Fruit fly (Drosophila melanogaster) whole organism, embryonic: Measurements from ENCODE around the gene H2.0.

Source experiments
- BEAF-32 ChIP-seq: fragments of 200-800 bp; sonication (Bioruptor generic); optimal IDR thresholded peaks from 3 replicates; lab custom pipeline; 2017; ENCODE audit warnings: missing biosample characterization, missing genetic modification characterization, mild to moderate bottlenecking, moderate library complexity, missing genetic modification reagents
- Bgb ChIP-seq: fragments of 200-800 bp; sonication (Bioruptor generic); IDR thresholded peaks from 2 replicates; pipeline ENCODE4 v1.3.6; 2022; ENCODE audit warnings: missing biosample characterization, missing genetic modification characterization; ENCODE audit not compliant: partially characterized antibody
- CG1024 ChIP-seq: fragments of 200-800 bp; sonication (Bioruptor generic); IDR thresholded peaks from 2 replicates; pipeline ENCODE4 v1.3.6; 2022; ENCODE audit warnings: missing biosample characterization, missing genetic modification characterization
- CG10274 ChIP-seq: fragments of 200-800 bp; sonication (Bioruptor generic); optimal IDR thresholded peaks from 3 replicates; lab custom pipeline; 2017; ENCODE audit warnings: missing biosample characterization, mild to moderate bottlenecking, missing genetic modification characterization
- CG10979 ChIP-seq: fragments of 200-800 bp; sonication (Bioruptor generic); optimal IDR thresholded peaks from 2 replicates; lab custom pipeline; 2018; ENCODE audit warnings: missing biosample characterization, mild to moderate bottlenecking, missing genetic modification characterization, moderate library complexity
- CG12155 ChIP-seq: fragments of 200-800 bp; sonication (Bioruptor generic); optimal IDR thresholded peaks from 3 replicates; lab custom pipeline; 2016; ENCODE audit warnings: missing biosample characterization, missing genetic modification characterization
- CG12299 ChIP-seq: fragments of 200-800 bp; sonication (Bioruptor generic); optimal IDR thresholded peaks from 2 replicates; lab custom pipeline; 2018; ENCODE audit warnings: missing biosample characterization, mild to moderate bottlenecking, missing genetic modification characterization
- CG14014 ChIP-seq: fragments of 200-800 bp; sonication (Bioruptor generic); IDR thresholded peaks from 2 replicates; pipeline ENCODE4 v1.3.6; 2022; ENCODE audit warnings: missing biosample characterization, missing genetic modification characterization
- CG15269 ChIP-seq: fragments of 200-800 bp; sonication (Bioruptor generic); optimal IDR thresholded peaks from 2 replicates; lab custom pipeline; 2018; ENCODE audit warnings: missing biosample characterization, mild to moderate bottlenecking, missing genetic modification characterization, moderate library complexity
- CG1602 ChIP-seq: fragments of 200-800 bp; sonication (Bioruptor generic); optimal IDR thresholded peaks from 3 replicates; lab custom pipeline; 2016; ENCODE audit warnings: missing biosample characterization, missing genetic modification characterization
- CG17912 ChIP-seq: fragments of 200-800 bp; sonication (Bioruptor generic); optimal IDR thresholded peaks from 2 replicates; lab custom pipeline; 2018; ENCODE audit warnings: missing biosample characterization, mild to moderate bottlenecking, missing genetic modification characterization
- CG18011 ChIP-seq: fragments of 200-800 bp; sonication (Bioruptor generic); optimal IDR thresholded peaks from 2 replicates; lab custom pipeline; 2017; ENCODE audit warnings: missing biosample characterization, missing genetic modification characterization, mild to moderate bottlenecking, moderate library complexity, missing genotype
- CG18262 ChIP-seq: fragments of 200-800 bp; optimal IDR thresholded peaks from 3 replicates; lab custom pipeline; 2019; ENCODE audit warnings: missing biosample characterization, mild to moderate bottlenecking, missing genetic modification characterization, moderate library complexity
- CG32532 ChIP-seq: fragments of 200-800 bp; sonication (Bioruptor generic); IDR thresholded peaks from 2 replicates; pipeline ENCODE4 v1.3.6; 2022; ENCODE audit warnings: missing biosample characterization, missing genetic modification characterization
- CG33557 ChIP-seq: fragments of 200-800 bp; sonication (Bioruptor generic); optimal IDR thresholded peaks from 2 replicates; lab custom pipeline; 2019; ENCODE audit warnings: missing biosample characterization, mild to moderate bottlenecking, missing genetic modification characterization, moderate library complexity
- CG8359 ChIP-seq: fragments of 200-800 bp; sonication (Bioruptor generic); optimal IDR thresholded peaks from 2 replicates; lab custom pipeline; 2017; ENCODE audit warnings: missing biosample characterization, mild to moderate bottlenecking, missing genetic modification characterization, borderline replicate concordance
- CG9437 ChIP-seq: fragments of 200-800 bp; sonication (Bioruptor generic); optimal IDR thresholded peaks from 2 replicates; lab custom pipeline; 2018; ENCODE audit warnings: missing biosample characterization, mild to moderate bottlenecking, missing genetic modification characterization
- CG9797 ChIP-seq: fragments of 200-800 bp; sonication (Bioruptor generic); optimal IDR thresholded peaks from 3 replicates; lab custom pipeline; 2018; ENCODE audit warnings: missing biosample characterization, mild to moderate bottlenecking, missing genetic modification characterization
- CkIIα-i1 ChIP-seq: fragments of 200-800 bp; sonication (Bioruptor generic); IDR thresholded peaks from 2 replicates; pipeline ENCODE4 v1.3.6; 2022; ENCODE audit warnings: missing biosample characterization, missing genetic modification characterization
- Deaf1 ChIP-seq: fragments of 200-800 bp; optimal IDR thresholded peaks from 3 replicates; lab custom pipeline; 2019; ENCODE audit warnings: missing biosample characterization, mild to moderate bottlenecking, missing genetic modification characterization, moderate library complexity
- Doc3 ChIP-seq: fragments of 200-800 bp; sonication (Bioruptor generic); IDR thresholded peaks from 3 replicates; pipeline ENCODE4 v1.3.6; 2022; ENCODE audit warnings: missing biosample characterization, missing genetic modification characterization; ENCODE audit not compliant: partially characterized antibody
- Gug ChIP-seq: fragments of 200-800 bp; sonication (Bioruptor generic); IDR thresholded peaks from 4 replicates; pipeline ENCODE4 v1.3.6; 2022; ENCODE audit warnings: missing biosample characterization, missing genetic modification characterization
- H2.0 ChIP-seq: fragments of 200-800 bp; sonication (Bioruptor generic); IDR thresholded peaks from 2 replicates; pipeline ENCODE4 v1.3.6; 2022; ENCODE audit warnings: missing biosample characterization, missing genetic modification characterization
- HmgZ ChIP-seq: fragments of 200-800 bp; sonication (Bioruptor generic); optimal IDR thresholded peaks from 2 replicates; lab custom pipeline; 2018; ENCODE audit warnings: missing biosample characterization, mild to moderate bottlenecking, missing genetic modification characterization
- Hr51 ChIP-seq, 2 experiments: fragments of 200-800 bp; sonication (Bioruptor generic); optimal IDR thresholded peaks; 2 replicates in 1 of 2; 3 replicates in 1 of 2; lab custom pipeline; 2016 to 2018; ENCODE audit warnings: missing biosample characterization in 2 of 2, missing genetic modification characterization in 2 of 2, mild to moderate bottlenecking in 1 of 2, moderate library complexity in 1 of 2
- NC2β ChIP-seq: fragments of 200-800 bp; sonication (Bioruptor generic); optimal IDR thresholded peaks from 2 replicates; lab custom pipeline; 2016; ENCODE audit warnings: missing biosample characterization, missing genetic modification characterization
- Nf-YB ChIP-seq: fragments of 200-800 bp; sonication (Bioruptor generic); optimal IDR thresholded peaks from 3 replicates; lab custom pipeline; 2019; ENCODE audit warnings: missing biosample characterization, mild to moderate bottlenecking, missing genetic modification characterization, moderate library complexity
- Optix ChIP-seq: fragments of 200-800 bp; sonication (Bioruptor generic); IDR thresholded peaks from 3 replicates; pipeline ENCODE4 v1.3.6; 2022; ENCODE audit warnings: missing biosample characterization, missing genetic modification characterization
- Ptx1 ChIP-seq: fragments of 200-800 bp; sonication (Bioruptor generic); IDR thresholded peaks from 2 replicates; pipeline ENCODE4 v1.3.6; 2022; ENCODE audit warnings: missing biosample characterization, missing genetic modification characterization
- Scr ChIP-seq: fragments of 200-800 bp; sonication (Bioruptor generic); IDR thresholded peaks from 2 replicates; pipeline ENCODE4 v1.3.6; 2022; ENCODE audit warnings: missing biosample characterization, missing genetic modification characterization; ENCODE audit not compliant: partially characterized antibody
- ash1 ChIP-seq: fragments of 200-800 bp; sonication (Bioruptor generic); optimal IDR thresholded peaks from 2 replicates; lab custom pipeline; 2018; ENCODE audit warnings: missing biosample characterization, mild to moderate bottlenecking, missing genetic modification characterization
- ato ChIP-seq: fragments of 200-800 bp; sonication (Bioruptor generic); IDR thresholded peaks from 2 replicates; pipeline ENCODE4 v1.3.6; 2022; ENCODE audit warnings: missing biosample characterization, missing genetic modification characterization; ENCODE audit not compliant: partially characterized antibody
- az2 ChIP-seq: fragments of 200-800 bp; sonication (Bioruptor generic); optimal IDR thresholded peaks from 3 replicates; lab custom pipeline; 2016; ENCODE audit warnings: missing biosample characterization, missing genetic modification characterization
- bab2 ChIP-seq: fragments of 200-800 bp; sonication (Bioruptor generic); optimal IDR thresholded peaks from 2 replicates; lab custom pipeline; 2016; ENCODE audit warnings: missing biosample characterization, missing genetic modification characterization
- cato ChIP-seq: fragments of 200-800 bp; sonication (Bioruptor generic); optimal IDR thresholded peaks from 2 replicates; lab custom pipeline; 2016; ENCODE audit warnings: missing biosample characterization, missing genetic modification characterization, borderline replicate concordance
- chinmo ChIP-seq: fragments of 200-800 bp; sonication (Bioruptor generic); IDR thresholded peaks from 4 replicates; pipeline ENCODE4 v1.3.6; 2022; ENCODE audit warnings: missing biosample characterization, missing genetic modification characterization; ENCODE audit not compliant: partially characterized antibody
- dysf ChIP-seq: fragments of 200-800 bp; sonication (Bioruptor generic); IDR thresholded peaks from 3 replicates; pipeline ENCODE4 v1.3.6; 2022; ENCODE audit warnings: missing biosample characterization, missing genetic modification characterization
- emc ChIP-seq: fragments of 200-800 bp; sonication (Bioruptor generic); optimal IDR thresholded peaks from 2 replicates; lab custom pipeline; 2016; ENCODE audit warnings: missing biosample characterization, missing genetic modification characterization
- h ChIP-seq: fragments of >200 bp; optimal IDR thresholded peaks from 2 replicates; lab custom pipeline; 2017
- jing ChIP-seq: fragments of 200-800 bp; sonication (Bioruptor generic); optimal IDR thresholded peaks from 2 replicates; lab custom pipeline; 2018; ENCODE audit warnings: missing biosample characterization, mild to moderate bottlenecking, missing genetic modification characterization
- kah ChIP-seq: fragments of 200-800 bp; sonication (Bioruptor generic); optimal IDR thresholded peaks from 2 replicates; lab custom pipeline; 2018; ENCODE audit warnings: missing biosample characterization, mild to moderate bottlenecking, missing genetic modification characterization
- klu ChIP-seq: fragments of 200-800 bp; sonication (Bioruptor generic); IDR thresholded peaks from 2 replicates; pipeline ENCODE4 v1.3.6; 2022; ENCODE audit warnings: missing biosample characterization, missing genetic modification characterization
- lbe ChIP-seq: fragments of 200-800 bp; sonication (Bioruptor generic); optimal IDR thresholded peaks from 2 replicates; lab custom pipeline; 2016; ENCODE audit warnings: missing biosample characterization, mild to moderate bottlenecking, missing genetic modification characterization
- nerfin-1 ChIP-seq: fragments of 200-800 bp; sonication (Bioruptor generic); optimal IDR thresholded peaks from 3 replicates; lab custom pipeline; 2019; ENCODE audit warnings: missing biosample characterization, mild to moderate bottlenecking, missing genetic modification characterization, moderate library complexity
- pros ChIP-seq: fragments of 200-800 bp; sonication (Bioruptor generic); optimal IDR thresholded peaks from 3 replicates; lab custom pipeline; 2019; ENCODE audit warnings: missing biosample characterization, mild to moderate bottlenecking, missing genetic modification characterization, moderate library complexity
- sd ChIP-seq: fragments of 200-800 bp; sonication (Bioruptor generic); optimal IDR thresholded peaks from 3 replicates; lab custom pipeline; 2018; ENCODE audit warnings: missing biosample characterization, mild to moderate bottlenecking, missing genetic modification characterization, moderate library complexity
- seq ChIP-seq: fragments of 200-800 bp; sonication (Bioruptor generic); IDR thresholded peaks from 2 replicates; pipeline ENCODE4 v1.3.6; 2022; ENCODE audit warnings: missing biosample characterization, missing genetic modification characterization
- sr ChIP-seq: fragments of 200-800 bp; sonication (Bioruptor generic); IDR thresholded peaks from 3 replicates; pipeline ENCODE4 v1.3.6; 2022; ENCODE audit warnings: missing biosample characterization, missing genetic modification characterization
- stc ChIP-seq: fragments of 200-800 bp; sonication (Bioruptor generic); IDR thresholded peaks from 2 replicates; pipeline ENCODE4 v1.3.6; 2022; ENCODE audit warnings: missing biosample characterization, missing genetic modification characterization

Gene H2.0

dm6 chr2L:6062382-6063082 is 43.3 kb upstream of the H2.0 start, which contains the start of the genes ND-51 and CG13994 (continued):
- TF ChIP-seq Scr (GFP tag; lab: Robert Waterston, UW) (peak; percentile 44; the same call in 1 of the 2 replicates), CG32532 (peak; percentile 87), klu (GFP tag; lab: Robert Waterston, UW) (peak; percentile 71), CG10274 (peak; percentile 17), nerfin-1 (tag; lab: Kevin White, UChicago) (peak; percentile 71), CG12155 (peak; percentile 81), HmgZ (tag; lab: Kevin White, UChicago) (peak; percentile 93), jing (GFP tag; lab: Kevin White, UChicago) (no peak), CG17912 (GFP tag; lab: Kevin White, UChicago) (peak; percentile 75), cato (peak; percentile 40), CG9797 (GFP tag; lab: Kevin White, UChicago) (peak; percentile 83), Hr51 (GFP tag; optimal IDR thresholded peaks at IDR 0.05; lab: Kevin White, UChicago) (peak; percentile 85), CG15269 (tag; lab: Kevin White, UChicago) (peak; percentile 83), CG18011 (GFP tag; lab: Kevin White, UChicago) (peak; percentile 63), az2 (GFP tag; lab: Kevin White, UChicago) (peak; percentile 84), lbe (GFP tag; lab: Kevin White, UChicago) (no peak), ato (GFP tag; lab: Robert Waterston, UW) (no peak), CG18262 (tag; lab: Kevin White, UChicago) (peak; percentile 76), H2.0 (GFP tag; lab: Robert Waterston, UW) (peak; percentile 73), seq (peak; percentile 42; the same call in 1 of the 2 replicates), CG8359 (GFP tag; lab: Kevin White, UChicago) (peak; percentile 11), Ptx1 (GFP tag; lab: Robert Waterston, UW) (peak; percentile 88), h (lab: Kevin White, UChicago) (no peak), Gug (GFP tag; lab: Robert Waterston, UW) (peak; percentile 82; the same call in 3 of the 4 replicates), CG10979 (tag; lab: Kevin White, UChicago) (peak; percentile 76), CG1602 (GFP tag; lab: Kevin White, UChicago) (peak; percentile 75), chinmo (GFP tag; lab: Robert Waterston, UW) (no peak), CG33557 (GFP tag; lab: Kevin White, UChicago) (peak; percentile 70), dysf (GFP tag; lab: Robert Waterston, UW) (peak; percentile 84), Optix (GFP tag; lab: Robert Waterston, UW) (peak; percentile 64; the same call in 2 of the 3 replicates), sd (tag; lab: Kevin White, UChicago) (no peak), emc (peak; percentile 60), Nf-YB (GFP tag; lab: Kevin White, UChicago) (peak; percentile 53), CG12299 (peak; percentile 85), CkIIα-i1 (GFP tag; lab: Robert Waterston, UW) (no peak), CG14014 (GFP tag; lab: Robert Waterston, UW) (peak; percentile 81), BEAF-32 (peak; percentile 58), ash1 (GFP tag; lab: Kevin White, UChicago) (no peak), pros (GFP tag; lab: Kevin White, UChicago) (no peak), CG1024 (GFP tag; lab: Robert Waterston, UW) (peak; percentile 82), NC2β (GFP tag; lab: Kevin White, UChicago) (peak; percentile 65), sr (GFP tag; lab: Robert Waterston, UW) (peak; percentile 45; the same call in 1 of the 3 replicates), stc (peak; percentile 65), Deaf1 (tag; lab: Kevin White, UChicago) (no peak), Doc3 (GFP tag; lab: Robert Waterston, UW) (no peak), Bgb (GFP tag; lab: Robert Waterston, UW) (no peak; the same call in 1 of the 2 replicates), CG9437 (GFP tag; lab: Kevin White, UChicago) (peak; percentile 55), kah (GFP tag; lab: Kevin White, UChicago) (peak; percentile 34), bab2 (GFP tag; lab: Kevin White, UChicago) (peak; percentile 91)
